Fruit fly (Drosophila melanogaster): ENCODE data around the gene CG12299.

Gene CG12299

dm6 chr2L:10735923-10736322 lies 1.2 kb upstream of the CG12299 start, which contains the start of gene Nup107:
Nup107 (minus strand) TSS chr2L:10736071.
- TF ChIP-seq rn (GFP tag; IDR thresholded peaks at IDR 0.05) (no peak), CG4496 (GFP tag; IDR thresholded peaks at IDR 0.05) (0 out of 3 replicates have a peak, but pooled peaks have one; percentile 16)

DNA sequence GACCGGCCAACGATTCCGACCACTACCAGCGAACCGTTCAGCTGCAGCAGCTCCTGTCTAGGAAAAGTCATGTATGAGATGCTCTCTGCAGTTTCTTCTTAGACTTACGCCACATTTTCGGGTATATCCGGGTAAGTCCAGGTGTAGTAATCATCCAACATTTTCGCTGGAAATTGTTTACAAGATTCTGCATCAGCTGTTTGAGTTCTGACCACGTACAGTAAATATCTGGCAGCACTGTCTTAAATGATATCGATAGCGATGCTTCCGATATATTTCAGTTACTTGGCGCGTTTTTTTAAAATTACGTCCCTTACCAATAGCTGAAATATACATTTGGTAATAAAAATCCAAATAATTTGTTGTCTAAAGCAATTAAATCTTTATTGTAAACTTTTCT lies 6.6 kb downstream of the CG12299 start, which contains the start of gene CG6729:
Gene CG6729 (minus strand): TSS at position 222 of the 400 bp plus-strand sequence.
- TF ChIP-seq CG34367 (tag; optimal IDR thresholded peaks at IDR 0.05) (no peak), CG8159 (tag; optimal IDR thresholded peaks at IDR 0.05) (no peak), gl (tag; optimal IDR thresholded peaks at IDR 0.05) (no peak), Pif1B (GFP tag; optimal IDR thresholded peaks at IDR 0.05) (no peak), CG15710 (tag; optimal IDR thresholded peaks at IDR 0.05) (no peak), CG17806 (tag; optimal IDR thresholded peaks at IDR 0.05) (no peak), rn (GFP tag; IDR thresholded peaks at IDR 0.05) (no peak), CG9948 (tag; optimal IDR thresholded peaks at IDR 0.05) (no peak)

DNA sequence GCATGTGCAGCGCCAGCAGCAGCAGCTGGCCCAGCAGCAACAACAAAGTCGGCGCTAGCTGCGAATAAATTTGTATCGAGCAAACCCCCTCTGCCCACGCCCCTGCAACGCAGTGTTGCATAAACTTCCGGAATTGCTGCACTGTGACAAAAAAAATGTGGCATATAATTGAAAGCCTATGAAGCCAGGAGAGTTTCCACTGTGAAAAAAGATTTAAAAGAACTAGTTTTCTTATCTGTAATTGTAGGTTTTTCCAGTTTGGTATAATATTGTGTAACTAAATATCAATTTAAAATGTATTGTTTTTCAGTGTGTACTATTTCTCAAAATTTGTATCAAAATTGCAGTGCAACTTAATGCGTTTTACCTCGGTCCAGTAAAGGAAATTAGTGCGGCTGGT lies 11.1 kb downstream of the CG12299 start:
- TF ChIP-seq CG4496 (GFP tag; IDR thresholded peaks at IDR 0.05): no peak; the same call in 2 of the 3 replicates
- TF ChIP-seq Pif1A (GFP tag; optimal IDR thresholded peaks at IDR 0.05): no peak
- no peak for TF ChIP-seq gl (tag; optimal IDR thresholded peaks at IDR 0.05)
- no peak for TF ChIP-seq CG10348 (GFP tag; IDR thresholded peaks at IDR 0.05)
- no peak for TF ChIP-seq CG15710 (tag; optimal IDR thresholded peaks at IDR 0.05)
- TF ChIP-seq Pif1B (GFP tag; optimal IDR thresholded peaks at IDR 0.05): no peak
- peak; percentile 4 for TF ChIP-seq CG17806 (tag; optimal IDR thresholded peaks at IDR 0.05)
- no peak for TF ChIP-seq Snoo (tag; optimal IDR thresholded peaks at IDR 0.05)
- TF ChIP-seq rn (GFP tag; IDR thresholded peaks at IDR 0.05): no peak
- no peak for TF ChIP-seq D1 (tag; optimal IDR thresholded peaks at IDR 0.05)
- peak; percentile 56 for TF ChIP-seq Ets98B (GFP tag; IDR thresholded peaks at IDR 0.05)
- TF ChIP-seq CG32121 (GFP tag; IDR thresholded peaks at IDR 0.05): peak; percentile 74
- TF ChIP-seq CG14655 (GFP tag; optimal IDR thresholded peaks at IDR 0.05): no peak
- peak; percentile 50 for TF ChIP-seq CG8301 (tag; optimal IDR thresholded peaks at IDR 0.05)
- TF ChIP-seq fd96Ca (GFP tag; IDR thresholded peaks at IDR 0.05): no peak

dm6 chr2L:10749607-10750467 lies 12.7 kb downstream of the CG12299 start:
- TF ChIP-seq CG12605 (GFP tag; IDR thresholded peaks at IDR 0.05): no peak
- no peak for TF ChIP-seq Ets98B (GFP tag; IDR thresholded peaks at IDR 0.05)
- no peak for TF ChIP-seq CG15710 (tag; optimal IDR thresholded peaks at IDR 0.05)
- TF ChIP-seq CG8301 (tag; optimal IDR thresholded peaks at IDR 0.05): no peak
- TF ChIP-seq rn (GFP tag; IDR thresholded peaks at IDR 0.05): no peak
- TF ChIP-seq CG10348 (GFP tag; IDR thresholded peaks at IDR 0.05): no peak
- no peak for TF ChIP-seq CG8159 (tag; optimal IDR thresholded peaks at IDR 0.05)
- TF ChIP-seq CG13204 (GFP tag; optimal IDR thresholded peaks at IDR 0.05): no peak
- TF ChIP-seq Pif1A (GFP tag; optimal IDR thresholded peaks at IDR 0.05): no peak
- no peak for TF ChIP-seq CG9948 (tag; optimal IDR thresholded peaks at IDR 0.05)
- no peak for TF ChIP-seq CG14655 (GFP tag; optimal IDR thresholded peaks at IDR 0.05)
- no peak for TF ChIP-seq gl (tag; optimal IDR thresholded peaks at IDR 0.05)
- no peak for TF ChIP-seq CG17806 (tag; optimal IDR thresholded peaks at IDR 0.05)
- no peak for TF ChIP-seq fd96Ca (GFP tag; IDR thresholded peaks at IDR 0.05)
- no peak for TF ChIP-seq Pif1B (GFP tag; optimal IDR thresholded peaks at IDR 0.05)
- TF ChIP-seq Snoo (tag; optimal IDR thresholded peaks at IDR 0.05): no peak
- TF ChIP-seq EcR (GFP tag; optimal IDR thresholded peaks at IDR 0.05): no peak
- TF ChIP-seq CG34367 (tag; optimal IDR thresholded peaks at IDR 0.05): no peak
- no peak for TF ChIP-seq CG4496 (GFP tag; IDR thresholded peaks at IDR 0.05)

DNA sequence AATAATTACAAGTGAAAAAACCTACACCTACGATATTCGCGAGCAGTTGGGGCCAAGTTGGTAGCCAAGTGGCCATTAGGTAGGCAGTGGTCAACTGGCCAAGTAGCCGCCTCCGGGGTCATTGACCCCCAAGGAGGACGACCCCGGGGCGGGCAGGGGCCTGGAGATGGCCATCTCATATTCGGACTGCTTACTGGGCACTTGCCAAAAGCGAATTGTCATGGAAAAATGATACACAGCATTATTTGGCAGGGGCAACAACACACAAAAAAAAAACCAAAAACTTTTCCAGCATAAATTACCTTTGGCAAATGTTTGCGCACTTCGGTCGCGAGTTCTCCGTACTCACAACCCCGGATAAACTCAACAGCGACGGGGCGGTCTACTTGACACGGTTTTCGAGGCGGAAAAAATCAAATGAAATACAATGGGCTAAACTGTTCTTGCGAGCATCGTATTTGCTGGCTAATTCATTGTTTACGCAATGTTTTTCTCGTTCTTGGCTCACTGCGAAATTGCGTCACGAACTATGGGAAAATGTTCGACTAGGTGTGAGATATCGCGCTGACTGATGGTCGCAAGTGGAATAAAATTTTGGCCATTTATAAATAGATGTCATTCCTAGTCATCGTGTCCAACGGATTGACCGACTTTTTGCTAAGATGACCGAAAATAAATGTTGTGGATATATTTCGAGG lies 13.9 kb downstream of the CG12299 start:
- no peak for TF ChIP-seq Ets98B (GFP tag; IDR thresholded peaks at IDR 0.05)
- no peak for TF ChIP-seq CG12605 (GFP tag; IDR thresholded peaks at IDR 0.05)
- TF ChIP-seq rn (GFP tag; IDR thresholded peaks at IDR 0.05): no peak
- TF ChIP-seq CG10348 (GFP tag; IDR thresholded peaks at IDR 0.05): no peak
- no peak for TF ChIP-seq fd96Ca (GFP tag; IDR thresholded peaks at IDR 0.05)
- peak; percentile 41 for TF ChIP-seq EcR (GFP tag; optimal IDR thresholded peaks at IDR 0.05)

dm6 chr2L:10751879-10752620 lies 14.9 kb downstream of the CG12299 start:
- TF ChIP-seq CG12605 (GFP tag; IDR thresholded peaks at IDR 0.05): no peak
- TF ChIP-seq CG15710 (tag; optimal IDR thresholded peaks at IDR 0.05): peak; percentile 5
- TF ChIP-seq Pif1B (GFP tag; optimal IDR thresholded peaks at IDR 0.05): no peak
- no peak for TF ChIP-seq CG34367 (tag; optimal IDR thresholded peaks at IDR 0.05)
- peak; percentile 56; the same call in 2 of the 3 replicates for TF ChIP-seq CG4496 (GFP tag; IDR thresholded peaks at IDR 0.05)
- TF ChIP-seq CG9948 (tag; optimal IDR thresholded peaks at IDR 0.05): peak; percentile 29
- TF ChIP-seq CG13204 (GFP tag; optimal IDR thresholded peaks at IDR 0.05): no peak
- no peak for TF ChIP-seq rn (GFP tag; IDR thresholded peaks at IDR 0.05)
- no peak for TF ChIP-seq fd96Ca (GFP tag; IDR thresholded peaks at IDR 0.05)
- peak; percentile 48; the same call in 1 of the 2 replicates for TF ChIP-seq CG32121 (GFP tag; IDR thresholded peaks at IDR 0.05)
- peak; percentile 69 for TF ChIP-seq CG8301 (tag; optimal IDR thresholded peaks at IDR 0.05)
- peak; percentile 13 for TF ChIP-seq Pif1A (GFP tag; optimal IDR thresholded peaks at IDR 0.05)
- TF ChIP-seq D1 (tag; optimal IDR thresholded peaks at IDR 0.05): no peak
- TF ChIP-seq gl (tag; optimal IDR thresholded peaks at IDR 0.05): no peak
- TF ChIP-seq CG17806 (tag; optimal IDR thresholded peaks at IDR 0.05): peak; percentile 3
- no peak for TF ChIP-seq CG10348 (GFP tag; IDR thresholded peaks at IDR 0.05)
- TF ChIP-seq CG14655 (GFP tag; optimal IDR thresholded peaks at IDR 0.05): peak; percentile 81
- TF ChIP-seq Ets98B (GFP tag; IDR thresholded peaks at IDR 0.05): peak; percentile 36; the same call in 1 of the 2 replicates
- no peak for TF ChIP-seq Snoo (tag; optimal IDR thresholded peaks at IDR 0.05)
- no peak for TF ChIP-seq EcR (GFP tag; optimal IDR thresholded peaks at IDR 0.05)
- TF ChIP-seq CG8159 (tag; optimal IDR thresholded peaks at IDR 0.05): no peak

All from whole organism, pupa.